Worm (Caenorhabditis elegans): ENCODE results near the gene H40L08.1.
A peak's percentile ranks its signal among the peaks of the same experiment; 100 is the strongest.

The H40L08.1 gene

DNA sequence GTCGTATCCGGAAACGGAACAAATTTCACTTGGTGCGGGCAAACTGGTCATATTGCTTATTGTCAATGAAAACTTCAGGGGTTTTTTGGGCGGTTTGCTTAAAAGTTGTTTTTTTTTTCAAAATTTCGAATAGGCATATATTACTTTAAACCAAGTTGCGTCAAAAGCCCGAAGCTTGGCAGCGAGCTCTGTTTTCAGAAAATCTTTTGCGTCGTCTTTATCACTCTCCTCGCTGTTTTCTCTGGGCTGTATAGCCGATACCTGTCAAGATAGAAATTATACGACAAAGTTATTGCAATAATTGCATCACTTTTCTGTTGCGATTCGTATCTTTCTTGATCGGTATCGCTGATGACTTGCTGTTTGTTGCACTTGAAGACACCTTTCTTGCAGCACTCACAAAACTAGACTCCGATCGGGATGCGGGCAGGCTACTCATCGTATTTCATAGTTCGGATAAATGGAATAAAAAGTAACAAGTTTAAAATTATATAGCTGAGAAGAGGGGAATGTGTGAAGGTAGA is 7.8 kb downstream of the H40L08.1 start, which contains the start of the genes H40L08.3 and H40L08.9:
TSS of gene H40L08.3 (minus strand) at position 51 of the 524 bp plus-strand sequence.
TSS of gene H40L08.9 (minus strand) at position 439 of the 524 bp plus-strand sequence.
- no peak for TF ChIP-seq nhr-237 (tag; optimal IDR thresholded peaks at IDR 0.05)
- TF ChIP-seq ama-1 (optimal IDR thresholded peaks at IDR 0.05), result peak; percentile 97
- no peak for TF ChIP-seq elt-1 (tag; optimal IDR thresholded peaks at IDR 0.05)
- TF ChIP-seq fos-1 (tag; optimal IDR thresholded peaks at IDR 0.05), result no peak
- no peak for TF ChIP-seq eor-1 (tag; optimal IDR thresholded peaks at IDR 0.05)
- TF ChIP-seq sea-2 (GFP tag; optimal IDR thresholded peaks at IDR 0.05), result no peak
- TF ChIP-seq elt-2 (tag; optimal IDR thresholded peaks at IDR 0.05), result no peak
- no peak for TF ChIP-seq pha-4 (tag; optimal IDR thresholded peaks at IDR 0.05)
- TF ChIP-seq nhr-23 (tag; optimal IDR thresholded peaks at IDR 0.05), result peak; percentile 7
- TF ChIP-seq lsy-12 (tag; optimal IDR thresholded peaks at IDR 0.05), result peak; percentile 11
- TF ChIP-seq mdl-1 (tag; optimal IDR thresholded peaks at IDR 0.05), result no peak
- no peak for TF ChIP-seq ceh-16 (tag; optimal IDR thresholded peaks at IDR 0.05)
- TF ChIP-seq lin-15B (tag; optimal IDR thresholded peaks at IDR 0.05), result no peak
- no peak for TF ChIP-seq nhr-77 (tag; optimal IDR thresholded peaks at IDR 0.05)
- TF ChIP-seq fkh-10 (GFP tag; optimal IDR thresholded peaks at IDR 0.05), result no peak
- TF ChIP-seq nhr-43 (tag; optimal IDR thresholded peaks at IDR 0.05; ENCODE audit: poor library complexity, severe bottlenecking), result peak; percentile 42
- no peak for TF ChIP-seq nfya-1 (tag; optimal IDR thresholded peaks at IDR 0.05; ENCODE audit: insufficient read depth)
- no peak for TF ChIP-seq egl-5 (tag; optimal IDR thresholded peaks at IDR 0.05)
- no peak for TF ChIP-seq skn-1 (tag; optimal IDR thresholded peaks at IDR 0.05)
- no peak for TF ChIP-seq nhr-76 (tag; optimal IDR thresholded peaks at IDR 0.05)
- TF ChIP-seq daf-12 (tag; optimal IDR thresholded peaks at IDR 0.05), result no peak
- no peak for TF ChIP-seq aly-2 (tag; optimal IDR thresholded peaks at IDR 0.05)
- no peak for TF ChIP-seq egl-27 (tag; optimal IDR thresholded peaks at IDR 0.05)
- no peak for TF ChIP-seq ceh-28 (tag; optimal IDR thresholded peaks at IDR 0.05)
- no peak for TF ChIP-seq ceh-9 (tag; optimal IDR thresholded peaks at IDR 0.05)
- TF ChIP-seq R02D3.7 (tag; optimal IDR thresholded peaks at IDR 0.05), result no peak
- no peak for TF ChIP-seq nhr-67 (tag; optimal IDR thresholded peaks at IDR 0.05)
- no peak for TF ChIP-seq snpc-4 (tag; optimal IDR thresholded peaks at IDR 0.05)
- no peak for TF ChIP-seq nhr-28 (tag; optimal IDR thresholded peaks at IDR 0.05)
- TF ChIP-seq unc-39 (tag; optimal IDR thresholded peaks at IDR 0.05), result no peak
- no peak for TF ChIP-seq nhr-11 (tag; optimal IDR thresholded peaks at IDR 0.05)
- no peak for TF ChIP-seq zag-1 (tag; optimal IDR thresholded peaks at IDR 0.05)
- TF ChIP-seq nhr-25 (tag; optimal IDR thresholded peaks at IDR 0.05), result peak; percentile 44
- no peak for TF ChIP-seq pqm-1 (tag; optimal IDR thresholded peaks at IDR 0.05)
- TF ChIP-seq lin-39 (tag; optimal IDR thresholded peaks at IDR 0.05), result no peak
- TF ChIP-seq hmg-11 (tag; optimal IDR thresholded peaks at IDR 0.05), result no peak
- TF ChIP-seq ztf-4 (tag; optimal IDR thresholded peaks at IDR 0.05), result no peak
- peak in 2 of 3 experiments; percentile 7 to 54 for TF ChIP-seq elt-3 (tag; optimal IDR thresholded peaks at IDR 0.05)
- no peak for TF ChIP-seq nhr-12 (tag; optimal IDR thresholded peaks at IDR 0.05)
- TF ChIP-seq tbx-2 (tag; optimal IDR thresholded peaks at IDR 0.05), result no peak
- TF ChIP-seq jun-1 (tag; optimal IDR thresholded peaks at IDR 0.05), result peak; percentile 12
- no peak for TF ChIP-seq mml-1 (tag; optimal IDR thresholded peaks at IDR 0.05)
- TF ChIP-seq unc-62 (GFP tag; optimal IDR thresholded peaks at IDR 0.05), result no peak
- no peak for TF ChIP-seq ZK546.5 (tag; optimal IDR thresholded peaks at IDR 0.05)
- TF ChIP-seq ztf-11 (tag; optimal IDR thresholded peaks at IDR 0.05), result no peak
- no peak for TF ChIP-seq fkh-2 (tag; optimal IDR thresholded peaks at IDR 0.05)
- TF ChIP-seq ceh-82 (tag; optimal IDR thresholded peaks at IDR 0.05), result no peak

Measured in whole organism, L3 larva.